Worm (Caenorhabditis elegans): ENCODE data around the gene mtm-9.

Gene mtm-9

DNA sequence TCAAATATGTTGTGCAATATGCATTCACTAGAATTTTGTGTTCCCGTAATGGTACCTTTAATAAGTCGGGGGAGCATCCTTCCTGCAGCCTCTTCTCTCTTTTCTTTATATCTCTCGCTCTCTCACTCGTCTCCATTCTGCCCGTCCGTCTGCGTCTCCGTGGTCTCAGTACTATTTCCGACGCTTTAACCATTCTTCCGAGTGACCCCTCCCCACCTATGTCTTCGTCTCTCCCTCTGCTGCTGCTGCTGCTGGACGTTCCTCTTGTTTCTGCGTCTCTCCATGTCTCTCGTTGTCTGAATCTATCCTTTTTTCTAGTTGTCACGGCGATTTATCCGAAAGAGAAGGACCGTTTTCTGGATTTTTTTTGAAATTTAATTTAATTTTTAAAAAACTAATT, 39.5 kb upstream of the mtm-9 start (continued):
- no peak for TF ChIP-seq chd-7 (tag; optimal IDR thresholded peaks at IDR 0.05)
- no peak for TF ChIP-seq F33H1.4 (GFP tag; IDR thresholded peaks at IDR 0.05)
- TF ChIP-seq ztf-28 (GFP tag; IDR thresholded peaks at IDR 0.05) = no peak
- TF ChIP-seq madf-8 (GFP tag; conservative IDR thresholded peaks at IDR 0.05) = no peak
- TF ChIP-seq snpc-1.1 (tag; optimal IDR thresholded peaks at IDR 0.05; ENCODE audit: insufficient read depth) = no peak
- TF ChIP-seq akir-1 (GFP tag; optimal IDR thresholded peaks at IDR 0.05) = no peak
- TF ChIP-seq egl-18 (GFP tag; IDR thresholded peaks at IDR 0.05) = no peak
- no peak for TF ChIP-seq lir-1 (GFP tag; conservative IDR thresholded peaks at IDR 0.05)
- no peak for TF ChIP-seq nhr-120 (GFP tag; IDR thresholded peaks at IDR 0.05)
- TF ChIP-seq nfya-1 (tag; optimal IDR thresholded peaks at IDR 0.05; ENCODE audit: borderline replicate concordance, insufficient read depth) = no peak
- TF ChIP-seq ztf-6 (GFP tag; IDR thresholded peaks at IDR 0.05) = no peak
- TF ChIP-seq F57C9.4 (tag; optimal IDR thresholded peaks at IDR 0.05) = no peak
- no peak for TF ChIP-seq nfyb-1 (GFP tag; IDR thresholded peaks at IDR 0.05)
- TF ChIP-seq Y53F4B.3 (GFP tag; IDR thresholded peaks at IDR 0.05) = no peak
- TF ChIP-seq tlf-1 (GFP tag; optimal IDR thresholded peaks at IDR 0.05) = no peak
- TF ChIP-seq sdz-38 (tag; optimal IDR thresholded peaks at IDR 0.05) = no peak
- TF ChIP-seq repo-1 (tag; optimal IDR thresholded peaks at IDR 0.05) = no peak
- TF ChIP-seq xnd-1 (tag; optimal IDR thresholded peaks at IDR 0.05) = no peak
- no peak for TF ChIP-seq rpc-1 (optimal IDR thresholded peaks at IDR 0.05)
- TF ChIP-seq rpc-1 (tag; optimal IDR thresholded peaks at IDR 0.05) = no peak
- no peak for TF ChIP-seq F57A8.1 (GFP tag; optimal IDR thresholded peaks at IDR 0.05)
- TF ChIP-seq atf-7 (tag; optimal IDR thresholded peaks at IDR 0.05) = no peak
- no peak for TF ChIP-seq athp-1 (tag; optimal IDR thresholded peaks at IDR 0.05)
- no peak for TF ChIP-seq F49E8.2 (tag; optimal IDR thresholded peaks at IDR 0.05; ENCODE audit: insufficient read depth)
- TF ChIP-seq unc-62 (GFP tag; optimal IDR thresholded peaks at IDR 0.05) = no peak
- no peak for TF ChIP-seq C17E4.6 (GFP tag; IDR thresholded peaks at IDR 0.05)
- TF ChIP-seq F39B2.1 (GFP tag; IDR thresholded peaks at IDR 0.05) = no peak
- TF ChIP-seq ztf-22 (GFP tag; optimal IDR thresholded peaks at IDR 0.05) = no peak
- no peak for TF ChIP-seq cebp-2 (GFP tag; IDR thresholded peaks at IDR 0.05)
- no peak for TF ChIP-seq lsy-27 (tag; optimal IDR thresholded peaks at IDR 0.05; ENCODE audit: borderline replicate concordance, insufficient read depth)
- TF ChIP-seq Y67H2A.10 (GFP tag; conservative IDR thresholded peaks at IDR 0.05) = no peak
- no peak for TF ChIP-seq rec-8 (tag; optimal IDR thresholded peaks at IDR 0.05)
- TF ChIP-seq nhr-80 (tag; optimal IDR thresholded peaks at IDR 0.05) = peak; percentile 25
- TF ChIP-seq mcd-1 (GFP tag; IDR thresholded peaks at IDR 0.05) = peak; percentile 49; the same call in 1 of the 2 replicates
- no peak for TF ChIP-seq Y79H2A.3 (GFP tag; conservative IDR thresholded peaks at IDR 0.05)
- no peak for TF ChIP-seq Y95B8A.8 (GFP tag; IDR thresholded peaks at IDR 0.05)
- no peak for TF ChIP-seq ceh-100 (GFP tag; IDR thresholded peaks at IDR 0.05)
- TF ChIP-seq lag-1 (GFP tag; IDR thresholded peaks at IDR 0.05) = no peak
- TF ChIP-seq B0261.1 (tag; optimal IDR thresholded peaks at IDR 0.05) = no peak
- no peak for TF ChIP-seq somi-1 (GFP tag; optimal IDR thresholded peaks at IDR 0.05)
- TF ChIP-seq hmg-20 (GFP tag; IDR thresholded peaks at IDR 0.05) = no peak
- no peak for TF ChIP-seq lin-40 (tag; optimal IDR thresholded peaks at IDR 0.05)
- no peak for TF ChIP-seq nhr-90 (tag; optimal IDR thresholded peaks at IDR 0.05)
- no peak for TF ChIP-seq snpc-4 (GFP tag; optimal IDR thresholded peaks at IDR 0.05)
- TF ChIP-seq snpc-4 (tag; optimal IDR thresholded peaks at IDR 0.05) = peak in 3 of 4 experiments; percentile 1 to 38 (median 1)
- TF ChIP-seq die-1 (tag; optimal IDR thresholded peaks at IDR 0.05) = no peak
- peak; percentile 14 for TF ChIP-seq madf-10 (tag; optimal IDR thresholded peaks at IDR 0.05)
- TF ChIP-seq ceh-40 (GFP tag; IDR thresholded peaks at IDR 0.05) = no peak
- no peak for TF ChIP-seq hsf-1 (GFP tag; IDR thresholded peaks at IDR 0.05)
- no peak for TF ChIP-seq lin-26 (GFP tag; IDR thresholded peaks at IDR 0.05)
